Worm (Caenorhabditis elegans): ENCODE results near the gene pkd-2.

The pkd-2 gene

DNA sequence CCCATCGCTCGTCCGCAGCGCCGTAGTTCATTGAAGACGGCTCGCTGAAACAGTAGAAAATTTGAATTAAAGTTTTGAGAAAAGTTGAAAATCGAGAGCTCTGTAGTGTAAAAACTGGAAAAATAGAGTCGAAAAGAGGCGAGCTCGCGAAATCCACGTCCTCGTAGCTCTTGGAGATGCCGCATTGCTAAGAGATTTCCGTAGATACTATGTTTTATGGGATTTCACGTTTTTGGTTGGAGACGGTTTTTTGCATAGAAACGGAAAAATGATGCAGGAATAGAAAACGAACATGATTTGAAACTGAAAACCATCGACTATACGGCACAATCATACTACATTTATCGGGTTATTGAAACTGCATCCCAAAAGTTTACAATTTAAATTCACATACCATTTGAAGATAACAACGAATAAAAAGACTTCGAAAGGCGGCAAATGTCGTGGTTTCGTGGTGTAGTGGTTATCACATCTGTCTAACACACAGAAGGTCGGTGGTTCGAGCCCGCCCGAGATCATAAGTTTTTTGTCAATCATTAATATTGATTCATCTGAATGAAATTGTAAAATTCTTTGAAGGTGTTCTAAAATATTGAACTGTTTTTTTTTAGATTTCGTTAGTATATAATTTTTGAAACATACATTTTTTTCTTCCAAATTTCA is at the start of gene pkd-2:
pkd-2 (minus strand) TSS at position 51 of the 663 bp plus-strand sequence.
- TF ChIP-seq hnd-1 (tag; optimal IDR thresholded peaks at IDR 0.05), result no peak
- TF ChIP-seq flt-1 (GFP tag; IDR thresholded peaks at IDR 0.05), result no peak

ce11 chrIV:15283617-15284016 is 48.8 kb upstream of the pkd-2 start:
- TF ChIP-seq flt-1 (GFP tag; IDR thresholded peaks at IDR 0.05) (no peak), hmg-4 (GFP tag; optimal IDR thresholded peaks at IDR 0.05) (no peak), ceh-13 (GFP tag; optimal IDR thresholded peaks at IDR 0.05) (no peak), tbx-11 (GFP tag; IDR thresholded peaks at IDR 0.05) (no peak), hnd-1 (tag; optimal IDR thresholded peaks at IDR 0.05) (no peak), aly-1 (tag; optimal IDR thresholded peaks at IDR 0.05) (no peak), tbx-37 (GFP tag; conservative IDR thresholded peaks at IDR 0.05) (no peak), ama-1 (optimal IDR thresholded peaks at IDR 0.05) (no peak), pes-1 (GFP tag; IDR thresholded peaks at IDR 0.05) (no peak), B0310.2 (tag; optimal IDR thresholded peaks at IDR 0.05) (no peak), F13C5.2 (tag; optimal IDR thresholded peaks at IDR 0.05) (no peak), tra-4 (tag; optimal IDR thresholded peaks at IDR 0.05) (no peak), ets-7 (tag; optimal IDR thresholded peaks at IDR 0.05) (no peak), ceh-36 (tag; optimal IDR thresholded peaks at IDR 0.05) (no peak), scrt-1 (GFP tag; IDR thresholded peaks at IDR 0.05) (no peak), sea-1 (GFP tag; conservative IDR thresholded peaks at IDR 0.05) (no peak), hmbx-1 (tag; optimal IDR thresholded peaks at IDR 0.05) (no peak)

DNA sequence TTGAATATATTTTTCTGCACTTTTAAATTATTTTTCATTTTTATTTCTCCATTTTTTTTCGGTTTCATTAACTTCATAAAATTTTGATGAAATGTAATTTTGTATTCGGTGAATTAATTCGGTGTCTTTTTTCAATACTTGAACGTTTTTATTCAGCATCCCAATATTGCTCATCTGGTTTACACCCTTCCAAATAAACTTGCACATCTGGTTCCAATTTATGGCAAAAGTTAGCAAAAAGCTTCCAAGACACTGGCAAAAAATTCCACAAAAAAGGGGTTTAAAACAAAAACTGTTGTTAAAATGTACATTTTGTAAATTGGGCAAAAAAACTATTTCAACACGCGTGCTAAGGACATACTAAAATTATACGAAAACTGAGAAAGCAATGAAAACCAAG is 45.4 kb upstream of the pkd-2 start:
- TF ChIP-seq hnd-1 (tag; optimal IDR thresholded peaks at IDR 0.05) (no peak), B0310.2 (tag; optimal IDR thresholded peaks at IDR 0.05) (no peak), sea-1 (GFP tag; conservative IDR thresholded peaks at IDR 0.05) (no peak), tbx-37 (GFP tag; conservative IDR thresholded peaks at IDR 0.05) (no peak), flt-1 (GFP tag; IDR thresholded peaks at IDR 0.05) (no peak)

DNA sequence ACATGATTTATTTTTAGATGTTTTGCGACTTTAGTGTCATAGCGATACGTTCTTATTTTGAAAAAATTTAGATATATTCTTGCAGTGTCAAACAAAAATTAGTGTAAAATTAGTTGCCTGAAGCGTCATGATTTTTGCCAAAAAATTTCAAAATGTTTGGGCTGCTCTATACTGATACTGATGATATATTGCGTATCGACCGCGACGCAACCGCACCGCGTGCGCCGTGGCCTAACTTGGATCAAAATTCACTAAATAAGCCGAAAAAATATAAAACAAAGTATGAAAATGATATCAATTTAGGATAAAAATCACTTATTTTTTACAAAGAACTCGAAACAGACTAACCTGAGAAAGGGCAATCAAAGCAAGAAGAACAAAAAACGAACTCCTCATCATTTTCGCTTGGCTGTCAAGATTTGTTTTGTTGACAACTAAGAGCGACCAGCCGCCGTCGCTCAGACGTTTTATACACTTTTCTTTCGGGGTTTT is 40.6 kb upstream of the pkd-2 start, which contains the start of gene ccg-1:
ccg-1 (minus strand) TSS at position 442 of the 492 bp plus-strand sequence.
- TF ChIP-seq hmbx-1 (tag; optimal IDR thresholded peaks at IDR 0.05) (no peak), tbx-11 (GFP tag; IDR thresholded peaks at IDR 0.05) (no peak), aly-1 (tag; optimal IDR thresholded peaks at IDR 0.05) (no peak), ama-1 (optimal IDR thresholded peaks at IDR 0.05) (no peak), B0310.2 (tag; optimal IDR thresholded peaks at IDR 0.05) (no peak), tbx-37 (GFP tag; conservative IDR thresholded peaks at IDR 0.05) (no peak), flt-1 (GFP tag; IDR thresholded peaks at IDR 0.05) (no peak), hnd-1 (tag; optimal IDR thresholded peaks at IDR 0.05) (no peak), pes-1 (GFP tag; IDR thresholded peaks at IDR 0.05) (no peak), sea-1 (GFP tag; conservative IDR thresholded peaks at IDR 0.05) (no peak), hmg-4 (GFP tag; optimal IDR thresholded peaks at IDR 0.05) (no peak), ets-7 (tag; optimal IDR thresholded peaks at IDR 0.05) (no peak), F13C5.2 (tag; optimal IDR thresholded peaks at IDR 0.05) (no peak), ceh-36 (tag; optimal IDR thresholded peaks at IDR 0.05) (no peak), scrt-1 (GFP tag; IDR thresholded peaks at IDR 0.05) (no peak), tra-4 (tag; optimal IDR thresholded peaks at IDR 0.05) (no peak), ceh-13 (GFP tag; optimal IDR thresholded peaks at IDR 0.05) (no peak)

- no peak for TF ChIP-seq aly-1 (tag; optimal IDR thresholded peaks at IDR 0.05)
These were observed 39.3 kb upstream of the pkd-2 start for ce11 chrIV:15274063-15274462.

DNA sequence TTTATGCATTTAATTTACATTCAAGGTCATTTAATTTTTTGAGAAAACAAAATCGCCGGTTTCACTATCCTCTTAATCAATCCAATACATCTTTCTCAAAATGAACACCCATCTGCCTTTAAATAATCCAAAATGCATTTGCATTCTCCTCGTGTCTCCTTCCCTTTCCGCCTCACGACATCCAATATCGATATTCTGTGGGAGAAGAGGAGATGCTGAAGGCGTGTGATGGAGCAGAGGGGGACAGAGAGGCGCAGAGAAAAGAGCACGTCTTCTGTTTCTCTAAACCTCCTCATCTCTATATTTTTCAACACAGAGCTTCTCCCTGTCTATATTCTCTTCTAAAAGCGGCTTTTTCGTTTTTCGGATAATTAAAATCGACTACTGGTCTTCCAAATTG is 24.8 kb upstream of the pkd-2 start, which contains the start of gene Y73F8A.5:
Y73F8A.5 (plus strand) TSS at position 321 of the 400 bp plus-strand sequence.
- TF ChIP-seq B0310.2 (tag; optimal IDR thresholded peaks at IDR 0.05), result no peak
- no peak for TF ChIP-seq ceh-13 (GFP tag; optimal IDR thresholded peaks at IDR 0.05)
- no peak for TF ChIP-seq tbx-37 (GFP tag; conservative IDR thresholded peaks at IDR 0.05)
- TF ChIP-seq aly-1 (tag; optimal IDR thresholded peaks at IDR 0.05), result no peak
- no peak for TF ChIP-seq scrt-1 (GFP tag; IDR thresholded peaks at IDR 0.05)
- no peak for TF ChIP-seq pes-1 (GFP tag; IDR thresholded peaks at IDR 0.05)
- TF ChIP-seq flt-1 (GFP tag; IDR thresholded peaks at IDR 0.05), result no peak
- no peak for TF ChIP-seq sea-1 (GFP tag; conservative IDR thresholded peaks at IDR 0.05)
- no peak for TF ChIP-seq ceh-36 (tag; optimal IDR thresholded peaks at IDR 0.05)
- TF ChIP-seq hmbx-1 (tag; optimal IDR thresholded peaks at IDR 0.05), result no peak
- TF ChIP-seq hnd-1 (tag; optimal IDR thresholded peaks at IDR 0.05), result no peak
- no peak for TF ChIP-seq ets-7 (tag; optimal IDR thresholded peaks at IDR 0.05)
- no peak for TF ChIP-seq tra-4 (tag; optimal IDR thresholded peaks at IDR 0.05)
- TF ChIP-seq ama-1 (optimal IDR thresholded peaks at IDR 0.05), result no peak

DNA sequence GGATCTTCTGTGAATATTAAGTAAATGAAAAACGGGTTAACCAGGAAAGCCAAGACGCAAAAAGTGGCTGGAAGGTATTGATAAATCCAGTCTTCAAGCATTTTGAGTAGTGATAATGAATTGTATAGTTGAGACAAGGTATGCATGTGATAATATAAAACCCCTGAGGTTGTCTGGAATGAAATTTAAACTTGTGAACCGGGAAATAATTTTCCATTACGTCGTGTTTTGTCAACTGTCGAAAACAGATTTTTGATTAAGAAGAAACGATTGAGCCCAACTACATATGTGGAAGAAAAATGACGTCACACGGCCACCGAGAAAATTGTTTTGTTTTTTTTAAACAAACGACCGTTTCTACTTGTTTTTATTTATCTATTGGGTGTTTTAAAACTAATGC is 17.4 kb upstream of the pkd-2 start, which contains the start of gene srj-42:
srj-42 (minus strand) TSS at position 101 of the 400 bp plus-strand sequence.
- TF ChIP-seq hmbx-1 (tag; optimal IDR thresholded peaks at IDR 0.05) (no peak), ets-7 (tag; optimal IDR thresholded peaks at IDR 0.05) (no peak), F13C5.2 (tag; optimal IDR thresholded peaks at IDR 0.05) (no peak), sea-1 (GFP tag; conservative IDR thresholded peaks at IDR 0.05) (no peak), pes-1 (GFP tag; IDR thresholded peaks at IDR 0.05) (no peak), tra-4 (tag; optimal IDR thresholded peaks at IDR 0.05) (no peak), ama-1 (optimal IDR thresholded peaks at IDR 0.05) (no peak), ceh-13 (GFP tag; optimal IDR thresholded peaks at IDR 0.05) (no peak), tbx-11 (GFP tag; IDR thresholded peaks at IDR 0.05) (no peak), tbx-37 (GFP tag; conservative IDR thresholded peaks at IDR 0.05) (no peak), flt-1 (GFP tag; IDR thresholded peaks at IDR 0.05) (no peak), B0310.2 (tag; optimal IDR thresholded peaks at IDR 0.05) (no peak), ceh-36 (tag; optimal IDR thresholded peaks at IDR 0.05) (no peak), aly-1 (tag; optimal IDR thresholded peaks at IDR 0.05) (no peak), scrt-1 (GFP tag; IDR thresholded peaks at IDR 0.05) (no peak)

All from whole organism, early embryonic.